Worm (Caenorhabditis elegans): ENCODE data around the gene F32D1.7.

- TF ChIP-seq snpc-4 (tag; optimal IDR thresholded peaks at IDR 0.05) = no peak
- no peak for TF ChIP-seq ama-1 (optimal IDR thresholded peaks at IDR 0.05)
- no peak for TF ChIP-seq skn-1 (tag; optimal IDR thresholded peaks at IDR 0.05)
- TF ChIP-seq zag-1 (tag; optimal IDR thresholded peaks at IDR 0.05) = no peak
- TF ChIP-seq ztf-4 (tag; optimal IDR thresholded peaks at IDR 0.05) = no peak
- no peak for TF ChIP-seq C34F6.9 (tag; optimal IDR thresholded peaks at IDR 0.05)
- no peak for TF ChIP-seq lin-39 (tag; optimal IDR thresholded peaks at IDR 0.05)
- no peak for TF ChIP-seq F13H6.1 (tag; optimal IDR thresholded peaks at IDR 0.05)
Measured at ce11 chrV:4330820-4331219, 45.2 kb downstream of the F32D1.7 start.
